Fruit fly (Drosophila melanogaster): Measurements from ENCODE around the gene Pxt.

The Pxt gene

DNA sequence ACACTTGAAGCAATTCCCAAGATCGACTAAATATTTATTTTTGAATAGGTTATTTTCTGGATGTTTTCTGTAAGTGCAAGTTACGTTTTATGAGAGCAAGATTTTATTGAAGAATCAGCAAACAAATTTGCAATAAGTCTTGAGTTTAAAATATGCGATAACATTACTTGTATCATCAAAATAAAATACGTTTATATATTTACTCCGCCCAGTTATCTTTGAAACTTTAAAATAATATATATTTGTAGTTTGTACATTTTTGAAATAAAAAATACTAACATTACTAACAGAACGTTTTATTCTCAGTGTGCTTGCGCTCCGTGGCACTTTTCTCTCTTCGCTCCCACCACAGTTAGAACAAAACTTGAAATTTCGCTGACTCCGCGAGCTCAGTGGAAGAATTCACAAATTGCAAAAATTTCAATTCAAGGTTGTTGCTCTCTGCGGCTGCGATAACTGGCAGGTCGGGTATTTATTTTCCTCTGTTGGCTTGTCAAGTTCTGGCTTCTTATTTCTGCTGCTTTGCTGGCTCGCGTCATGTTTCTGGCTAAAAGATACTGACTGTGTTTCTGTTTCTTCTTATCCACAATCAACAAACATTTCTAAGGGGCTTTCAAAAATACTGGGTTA is 39.8 kb upstream of the Pxt start:
- peak; percentile 35 for TF ChIP-seq CG9727 (GFP tag; optimal IDR thresholded peaks at IDR 0.05)
- TF ChIP-seq CG2120 (GFP tag; optimal IDR thresholded peaks at IDR 0.05): peak; percentile 37
- TF ChIP-seq dmrt11E (tag; optimal IDR thresholded peaks at IDR 0.05): peak; percentile 3
- TF ChIP-seq corto (GFP tag; optimal IDR thresholded peaks at IDR 0.05): peak; percentile 84
- no peak for TF ChIP-seq ase (GFP tag; IDR thresholded peaks at IDR 0.05)
- TF ChIP-seq CG9437 (GFP tag; optimal IDR thresholded peaks at IDR 0.05): no peak
- peak; percentile 20 for TF ChIP-seq lilli (GFP tag; optimal IDR thresholded peaks at IDR 0.05)
- TF ChIP-seq CG12659 (GFP tag; optimal IDR thresholded peaks at IDR 0.05): peak; percentile 0
- peak; percentile 57 for TF ChIP-seq CG30403 (GFP tag; optimal IDR thresholded peaks at IDR 0.05)
- TF ChIP-seq fd64A (GFP tag; optimal IDR thresholded peaks at IDR 0.05): no peak
- peak; percentile 71 for TF ChIP-seq sens (GFP tag)
- peak; percentile 41 for TF ChIP-seq CG12391 (tag; optimal IDR thresholded peaks at IDR 0.05)
- TF ChIP-seq luna (GFP tag; optimal IDR thresholded peaks at IDR 0.05): no peak
- TF ChIP-seq CG14710 (tag; optimal IDR thresholded peaks at IDR 0.05): peak; percentile 2
- TF ChIP-seq zfh2 (GFP tag; optimal IDR thresholded peaks at IDR 0.05): peak; percentile 23
- peak; percentile 49 for TF ChIP-seq CG2712 (tag; optimal IDR thresholded peaks at IDR 0.05)
- 0 out of 2 replicates have a peak, but pooled peaks have one; percentile 7 for TF ChIP-seq seq (GFP tag; IDR thresholded peaks at IDR 0.05)
- TF ChIP-seq CG18262 (tag; optimal IDR thresholded peaks at IDR 0.05): peak; percentile 30
- no peak for TF ChIP-seq CG17186 (GFP tag; optimal IDR thresholded peaks at IDR 0.05)
- peak; percentile 72 for TF ChIP-seq Med (GFP tag)
- peak; percentile 5 for TF ChIP-seq CG17829 (tag; optimal IDR thresholded peaks at IDR 0.05)
- no peak for TF ChIP-seq CG13287 (GFP tag; IDR thresholded peaks at IDR 0.05; ENCODE audit: partially characterized antibody)
- peak; percentile 36 for TF ChIP-seq grau (tag; optimal IDR thresholded peaks at IDR 0.05)
- TF ChIP-seq Drgx (GFP tag; IDR thresholded peaks at IDR 0.05): peak; percentile 78; the same call in 1 of the 2 replicates
- no peak for TF ChIP-seq CG32772 (GFP tag; IDR thresholded peaks at IDR 0.05)
- TF ChIP-seq unpg (GFP tag; optimal IDR thresholded peaks at IDR 0.05): peak; percentile 20
- TF ChIP-seq jigr1 (GFP tag; IDR thresholded peaks at IDR 0.05): no peak
- 0 out of 2 replicates have a peak, but pooled peaks have one; percentile 13 for TF ChIP-seq sob (GFP tag; IDR thresholded peaks at IDR 0.05)
- no peak for TF ChIP-seq CG2116 (GFP tag; optimal IDR thresholded peaks at IDR 0.05)
- TF ChIP-seq Meics (GFP tag; optimal IDR thresholded peaks at IDR 0.05): peak; percentile 4
- peak; percentile 8 for TF ChIP-seq CG7839 (tag; optimal IDR thresholded peaks at IDR 0.05)
- TF ChIP-seq ind (GFP tag; optimal IDR thresholded peaks at IDR 0.05): peak; percentile 18
- peak; percentile 56 for TF ChIP-seq gem (tag; optimal IDR thresholded peaks at IDR 0.05)
- peak; percentile 87 for TF ChIP-seq lbe (GFP tag; optimal IDR thresholded peaks at IDR 0.05)
- no peak for TF ChIP-seq dm (GFP tag; optimal IDR thresholded peaks at IDR 0.05)
- peak; percentile 24 to 85 for TF ChIP-seq bsh (GFP tag; optimal IDR thresholded peaks at IDR 0.05)
- 0 out of 3 replicates have a peak, but pooled peaks have one; percentile 20 for TF ChIP-seq row (GFP tag; IDR thresholded peaks at IDR 0.05)
- peak; percentile 24 for TF ChIP-seq Xbp1 (GFP tag; optimal IDR thresholded peaks at IDR 0.05)
- no peak for TF ChIP-seq CG10654 (GFP tag; optimal IDR thresholded peaks at IDR 0.05)
- peak; percentile 17 for TF ChIP-seq CG7556 (GFP tag; optimal IDR thresholded peaks at IDR 0.05)
- TF ChIP-seq CG3847 (GFP tag; IDR thresholded peaks at IDR 0.05): no peak
- peak; percentile 23 for TF ChIP-seq nmo (GFP tag; optimal IDR thresholded peaks at IDR 0.05)
- TF ChIP-seq CG18599 (GFP tag; optimal IDR thresholded peaks at IDR 0.05): peak; percentile 50
- peak; percentile 36 for TF ChIP-seq CG13775 (GFP tag; optimal IDR thresholded peaks at IDR 0.05)
- TF ChIP-seq dysf (GFP tag; IDR thresholded peaks at IDR 0.05): no peak
- TF ChIP-seq ftz-f1 (GFP tag; optimal IDR thresholded peaks at IDR 0.05): no peak
- peak; percentile 15 for TF ChIP-seq CG10979 (tag; optimal IDR thresholded peaks at IDR 0.05)
- TF ChIP-seq CG12155 (GFP tag; optimal IDR thresholded peaks at IDR 0.05): peak; percentile 10
- TF ChIP-seq lola (GFP tag; optimal IDR thresholded peaks at IDR 0.05): peak in 1 of 3 experiments; percentile 2

All from whole organism, embryonic.